Worm (Caenorhabditis elegans) whole organism, L3 larva: Measurements from ENCODE around the gene B0361.14.

ENCODE experiments used
- R02D3.7 ChIP-seq: fragments of 150-350 bp; optimal IDR thresholded peaks from 2 replicates; lab custom pipeline; 2014; ENCODE audit warnings: missing biosample characterization, missing genetic modification characterization
- ZK546.5 ChIP-seq: sonication (generic microtip); optimal IDR thresholded peaks from 2 replicates; lab custom pipeline; 2017; ENCODE audit warnings: missing biosample characterization, missing genetic modification characterization
- aly-2 ChIP-seq: fragments of 150-350 bp; optimal IDR thresholded peaks from 2 replicates; lab custom pipeline; 2014; ENCODE audit warnings: missing biosample characterization, missing genetic modification characterization
- ama-1 ChIP-seq: fragments of 150-350 bp; optimal IDR thresholded peaks from 2 replicates; lab custom pipeline; 2018
- ceh-28 ChIP-seq: fragments of 150-350 bp; optimal IDR thresholded peaks from 2 replicates; lab custom pipeline; 2014; ENCODE audit warnings: missing biosample characterization, missing genetic modification reagents, missing genetic modification characterization
- ceh-82 ChIP-seq: fragments of 150-350 bp; optimal IDR thresholded peaks from 2 replicates; lab custom pipeline; 2014; ENCODE audit warnings: missing biosample characterization, missing genetic modification characterization
- daf-12 ChIP-seq: fragments of 150-350 bp; optimal IDR thresholded peaks from 2 replicates; lab custom pipeline; 2014; ENCODE audit warnings: missing biosample characterization, missing genetic modification reagents, missing genetic modification characterization
- egl-27 ChIP-seq: sonication (generic microtip); optimal IDR thresholded peaks from 4 replicates; lab custom pipeline; 2017; ENCODE audit warnings: missing biosample characterization, missing genetic modification reagents, missing genetic modification characterization
- egl-5 ChIP-seq: fragments of 150-350 bp; optimal IDR thresholded peaks from 2 replicates; lab custom pipeline; 2017; ENCODE audit warnings: missing biosample characterization, missing genetic modification reagents, missing genetic modification characterization, inconsistent platforms
- elt-1 ChIP-seq: fragments of 150-350 bp; optimal IDR thresholded peaks from 2 replicates; lab custom pipeline; 2014; ENCODE audit warnings: missing biosample characterization, missing genetic modification characterization
- elt-2 ChIP-seq: sonication (generic microtip); optimal IDR thresholded peaks from 2 replicates; lab custom pipeline; 2016; ENCODE audit warnings: missing genetic modification reagents, mild to moderate bottlenecking, missing genetic modification characterization, missing compliant biosample characterization
- elt-3 ChIP-seq, 3 experiments: fragments of 150-350 bp in 1 of 3; sonication (generic microtip) in 2 of 3; optimal IDR thresholded peaks; 2 replicates in 2 of 3; 4 replicates in 1 of 3; lab custom pipeline; 2014 to 2017; ENCODE audit warnings: missing biosample characterization in 3 of 3, missing genetic modification characterization in 3 of 3
- eor-1 ChIP-seq, 2 experiments: fragments of 150-350 bp; optimal IDR thresholded peaks; 2 replicates each; lab custom pipeline; 2014 to 2018; ENCODE audit warnings: missing biosample characterization in 2 of 2, missing genetic modification characterization in 2 of 2
- fkh-10 ChIP-seq: sonication (generic microtip); optimal IDR thresholded peaks from 2 replicates; lab custom pipeline; 2017; ENCODE audit warnings: missing biosample characterization, missing genetic modification reagents, missing genetic modification characterization
- fkh-2 ChIP-seq: fragments of 150-350 bp; optimal IDR thresholded peaks from 2 replicates; lab custom pipeline; 2014; ENCODE audit warnings: missing biosample characterization, missing genetic modification reagents, missing genetic modification characterization
- fos-1 ChIP-seq: fragments of 150-350 bp; optimal IDR thresholded peaks from 2 replicates; lab custom pipeline; 2014; ENCODE audit warnings: missing biosample characterization, missing genetic modification characterization
- jun-1 ChIP-seq: fragments of 150-350 bp; optimal IDR thresholded peaks from 2 replicates; lab custom pipeline; 2014; ENCODE audit warnings: missing biosample characterization, missing genetic modification reagents, missing genetic modification characterization
- lin-15B ChIP-seq: fragments of 150-350 bp; optimal IDR thresholded peaks from 2 replicates; lab custom pipeline; 2014; ENCODE audit warnings: missing biosample characterization, missing genetic modification characterization
- lin-39 ChIP-seq: fragments of 150-350 bp; optimal IDR thresholded peaks from 2 replicates; lab custom pipeline; 2018; ENCODE audit warnings: missing biosample characterization, missing genetic modification reagents, missing genetic modification characterization
- lsy-12 ChIP-seq: sonication (generic microtip); optimal IDR thresholded peaks from 2 replicates; lab custom pipeline; 2016; ENCODE audit warnings: mild to moderate bottlenecking, missing genetic modification characterization, missing compliant biosample characterization
- mdl-1 ChIP-seq: fragments of 150-350 bp; optimal IDR thresholded peaks from 2 replicates; lab custom pipeline; 2014; ENCODE audit warnings: missing biosample characterization, missing genetic modification characterization
- mml-1 ChIP-seq: fragments of 150-350 bp; sonication (generic microtip); optimal IDR thresholded peaks from 3 replicates; lab custom pipeline; 2014; ENCODE audit warnings: missing biosample characterization, missing genetic modification characterization
- nfya-1 ChIP-seq: sonication (generic microtip); optimal IDR thresholded peaks from 2 replicates; lab custom pipeline; 2017; ENCODE audit warnings: missing genetic modification characterization, mild to moderate bottlenecking, missing compliant biosample characterization, antibody characterized with exemption, moderate library complexity; ENCODE audit not compliant: insufficient read depth
- nhr-11 ChIP-seq: fragments of 150-350 bp; optimal IDR thresholded peaks from 2 replicates; lab custom pipeline; 2014; ENCODE audit warnings: missing biosample characterization, missing genetic modification characterization
- nhr-12 ChIP-seq: fragments of 150-350 bp; optimal IDR thresholded peaks from 2 replicates; lab custom pipeline; 2014; ENCODE audit warnings: missing biosample characterization, missing genetic modification characterization
- nhr-23 ChIP-seq: fragments of 150-350 bp; optimal IDR thresholded peaks from 2 replicates; lab custom pipeline; 2014; ENCODE audit warnings: missing biosample characterization, missing genetic modification reagents, missing genetic modification characterization
- nhr-237 ChIP-seq: fragments of 150-350 bp; optimal IDR thresholded peaks from 2 replicates; lab custom pipeline; 2014; ENCODE audit warnings: missing biosample characterization, missing genetic modification characterization
- nhr-25 ChIP-seq: sonication (generic microtip); optimal IDR thresholded peaks from 2 replicates; lab custom pipeline; 2017; ENCODE audit warnings: missing biosample characterization, missing genetic modification characterization
- nhr-28 ChIP-seq: fragments of 150-350 bp; optimal IDR thresholded peaks from 2 replicates; lab custom pipeline; 2014; ENCODE audit warnings: missing biosample characterization, missing genetic modification characterization
- nhr-43 ChIP-seq: sonication (generic microtip); optimal IDR thresholded peaks from 2 replicates; lab custom pipeline; 2016; ENCODE audit warnings: mild to moderate bottlenecking, missing genetic modification characterization, missing compliant biosample characterization; ENCODE audit not compliant: poor library complexity, severe bottlenecking
- nhr-67 ChIP-seq: fragments of 150-350 bp; optimal IDR thresholded peaks from 2 replicates; lab custom pipeline; 2014; ENCODE audit warnings: missing biosample characterization, missing genetic modification characterization
- nhr-76 ChIP-seq: fragments of 150-350 bp; sonication (generic microtip); optimal IDR thresholded peaks from 5 replicates; lab custom pipeline; 2014; ENCODE audit warnings: missing biosample characterization, missing genetic modification characterization
- nhr-77 ChIP-seq: fragments of 150-350 bp; optimal IDR thresholded peaks from 2 replicates; lab custom pipeline; 2014; ENCODE audit warnings: missing biosample characterization, missing genetic modification characterization
- pha-4 ChIP-seq: fragments of 150-350 bp; optimal IDR thresholded peaks from 2 replicates; lab custom pipeline; 2014; ENCODE audit warnings: missing biosample characterization, missing genetic modification reagents, missing genetic modification characterization
- pqm-1 ChIP-seq: fragments of 150-350 bp; optimal IDR thresholded peaks from 2 replicates; lab custom pipeline; 2017; ENCODE audit warnings: missing biosample characterization, missing genetic modification characterization, inconsistent platforms
- sea-2 ChIP-seq: fragments of 150-350 bp; sonication (generic microtip); optimal IDR thresholded peaks from 4 replicates; lab custom pipeline; 2014; ENCODE audit warnings: missing biosample characterization, missing genetic modification reagents, missing genetic modification characterization
- skn-1 ChIP-seq: fragments of 150-350 bp; optimal IDR thresholded peaks from 2 replicates; lab custom pipeline; 2014; ENCODE audit warnings: missing biosample characterization, missing genetic modification characterization
- tbx-2 ChIP-seq: sonication (generic microtip); optimal IDR thresholded peaks from 2 replicates; lab custom pipeline; 2016; ENCODE audit warnings: mild to moderate bottlenecking, missing genetic modification characterization, missing compliant biosample characterization
- unc-39 ChIP-seq: sonication (generic microtip); optimal IDR thresholded peaks from 4 replicates; lab custom pipeline; 2017; ENCODE audit warnings: missing biosample characterization, missing genetic modification characterization
- unc-62 ChIP-seq: fragments of 150-350 bp; sonication (generic microtip); optimal IDR thresholded peaks from 4 replicates; lab custom pipeline; 2014; ENCODE audit warnings: missing biosample characterization, missing genetic modification reagents, missing genetic modification characterization
- zag-1 ChIP-seq: fragments of 150-350 bp; optimal IDR thresholded peaks from 2 replicates; lab custom pipeline; 2014; ENCODE audit warnings: missing biosample characterization, missing genetic modification characterization
- ztf-11 ChIP-seq: fragments of 150-350 bp; optimal IDR thresholded peaks from 2 replicates; lab custom pipeline; 2014; ENCODE audit warnings: missing biosample characterization, missing genetic modification characterization

Gene B0361.14

ce11 chrIII:7299466-7299865 is at the start of gene B0361.14, which contains the start of gene B0361.9:
TSS of gene B0361.14 (minus strand) at chrIII:7299531.
TSS of gene B0361.9 (minus strand) at chrIII:7299631.
- TF ChIP-seq nhr-23 (tag; lab: Kevin White, UChicago), result peak; percentile 41
- TF ChIP-seq sea-2 (GFP tag; lab: Kevin White, UChicago), result no peak
- peak; percentile 48 for TF ChIP-seq nhr-25

- TF ChIP-seq egl-27 (no peak), nhr-76 (no peak), nhr-11 (tag; lab: Kevin White, UChicago) (no peak)
These were observed 49.7 kb upstream of the B0361.14 start, which contains the start of gene gos-28 for ce11 chrIII:7349075-7349474. TSS of gene gos-28 (minus strand) at chrIII:7349175.

ce11 chrIII:7347049-7347448 is 47.7 kb upstream of the B0361.14 start, which contains the start of gene F08F8.7:
TSS of gene F08F8.7 (minus strand) at chrIII:7347149.
- TF ChIP-seq nhr-28 (tag; lab: Kevin White, UChicago), result no peak
- TF ChIP-seq nhr-43 (tag; lab: Kevin White, UChicago), result no peak
- no peak for TF ChIP-seq jun-1

ce11 chrIII:7343389-7343788 is 44.1 kb upstream of the B0361.14 start, which contains the start of gene F08F8.6:
TSS of gene F08F8.6 (plus strand) at chrIII:7343689.
- no peak for TF ChIP-seq nhr-77
- TF ChIP-seq nhr-23 (tag; lab: Kevin White, UChicago), result no peak
- no peak for TF ChIP-seq eor-1 (tag; optimal IDR thresholded peaks at IDR 0.05; lab: Kevin White, UChicago)
- TF ChIP-seq nhr-28 (tag; lab: Kevin White, UChicago), result no peak
- no peak for TF ChIP-seq pha-4
- TF ChIP-seq, all 47 proteins: peak for 0

- TF ChIP-seq ZK546.5 (no peak), lin-39 (tag; lab: Kevin White, UChicago) (no peak), skn-1 (tag; lab: Kevin White, UChicago) (no peak), fos-1 (tag; lab: Kevin White, UChicago) (no peak), nhr-11 (tag; lab: Kevin White, UChicago) (no peak), jun-1 (no peak), ceh-28 (no peak), zag-1 (tag; lab: Kevin White, UChicago) (no peak)
- TF ChIP-seq, all 47 proteins: peak for 0
These were observed 39.8 kb upstream of the B0361.14 start for ce11 chrIII:7339138-7339537.

- TF ChIP-seq aly-2 (tag; lab: Kevin White, UChicago), result no peak
- TF ChIP-seq nhr-67 (tag; lab: Kevin White, UChicago), result no peak
- no peak for TF ChIP-seq nhr-23 (tag; lab: Kevin White, UChicago)
- no peak for TF ChIP-seq R02D3.7 (tag; lab: Kevin White, UChicago)
- peak; percentile 33 for TF ChIP-seq nfya-1 (tag; lab: Kevin White, UChicago)
- TF ChIP-seq nhr-237 (tag; lab: Kevin White, UChicago), result no peak
- no peak for TF ChIP-seq fkh-10
- no peak for TF ChIP-seq nhr-12 (tag; lab: Kevin White, UChicago)
- TF ChIP-seq fkh-2, result no peak
- no peak for TF ChIP-seq elt-3 (tag; optimal IDR thresholded peaks at IDR 0.05; lab: Kevin White, UChicago)
- no peak for TF ChIP-seq egl-5 (tag; lab: Kevin White, UChicago)
- TF ChIP-seq daf-12 (tag; lab: Kevin White, UChicago), result no peak
- TF ChIP-seq ztf-11 (tag; lab: Kevin White, UChicago), result no peak
- no peak for TF ChIP-seq nhr-28 (tag; lab: Kevin White, UChicago)
- TF ChIP-seq tbx-2, result no peak
- no peak for TF ChIP-seq sea-2 (GFP tag; lab: Kevin White, UChicago)
- TF ChIP-seq egl-27, result no peak
- TF ChIP-seq pqm-1 (tag; lab: Kevin White, UChicago), result no peak
- peak; percentile 56 for TF ChIP-seq lsy-12 (tag; lab: Kevin White, UChicago)
- peak; percentile 90 for TF ChIP-seq ama-1 (lab: Kevin White, UChicago)
- TF ChIP-seq jun-1, result no peak
- no peak for TF ChIP-seq lin-15B (tag; lab: Kevin White, UChicago)
- no peak for TF ChIP-seq nhr-76
- TF ChIP-seq nhr-25, result no peak
- TF ChIP-seq skn-1 (tag; lab: Kevin White, UChicago), result no peak
- TF ChIP-seq unc-62, result no peak
- TF ChIP-seq ZK546.5, result no peak
- TF ChIP-seq fos-1 (tag; lab: Kevin White, UChicago), result no peak
- TF ChIP-seq nhr-11 (tag; lab: Kevin White, UChicago), result no peak
- no peak for TF ChIP-seq elt-1 (tag; lab: Kevin White, UChicago)
- TF ChIP-seq ceh-82, result no peak
- TF ChIP-seq unc-39 (tag; lab: Kevin White, UChicago), result no peak
- TF ChIP-seq nhr-77, result no peak
- TF ChIP-seq elt-2 (tag; lab: Kevin White, UChicago), result peak; percentile 11
- no peak for TF ChIP-seq mdl-1 (tag; lab: Kevin White, UChicago)
- no peak for TF ChIP-seq mml-1 (tag; lab: Kevin White, UChicago)
- TF ChIP-seq pha-4, result no peak
- no peak for TF ChIP-seq zag-1 (tag; lab: Kevin White, UChicago)
These were observed 39.4 kb upstream of the B0361.14 start, which contains the start of gene kap-1 for ce11 chrIII:7338693-7339092. TSS of gene kap-1 (plus strand) at chrIII:7338835.
